Worm (Caenorhabditis elegans): ENCODE results near the gene F19F10.11.

- TF ChIP-seq him-1 (tag; optimal IDR thresholded peaks at IDR 0.05) (no peak), dao-5 (tag; optimal IDR thresholded peaks at IDR 0.05) (no peak), W03F9.2 (tag; optimal IDR thresholded peaks at IDR 0.05) (no peak)
Observed at ce11 chrV:7601443-7601842, 13.9 kb upstream of the F19F10.11 start, which contains the start of gene scl-26.
